Worm (Caenorhabditis elegans): ENCODE measurements around the gene F54B3.4.

The F54B3.4 gene

ce11 chrII:10231874-10232273 is 39.1 kb downstream of the F54B3.4 start:
- TF ChIP-seq bed-3 (GFP tag; optimal IDR thresholded peaks at IDR 0.05) (no peak), nhr-237 (tag; optimal IDR thresholded peaks at IDR 0.05) (no peak), mls-2 (tag; optimal IDR thresholded peaks at IDR 0.05) (no peak), ces-1 (GFP tag; optimal IDR thresholded peaks at IDR 0.05) (no peak), nhr-2 (tag; optimal IDR thresholded peaks at IDR 0.05) (no peak), cnd-1 (tag; optimal IDR thresholded peaks at IDR 0.05) (no peak), drap-1 (GFP tag; optimal IDR thresholded peaks at IDR 0.05) (no peak), hlh-1 (tag; optimal IDR thresholded peaks at IDR 0.05) (no peak), ceh-43 (GFP tag; optimal IDR thresholded peaks at IDR 0.05) (no peak), mab-5 (tag; optimal IDR thresholded peaks at IDR 0.05) (no peak), elt-1 (tag; optimal IDR thresholded peaks at IDR 0.05; ENCODE audit: borderline replicate concordance, insufficient read depth) (no peak), unc-62 (GFP tag; optimal IDR thresholded peaks at IDR 0.05) (no peak)

- TF ChIP-seq ztf-11 (tag; optimal IDR thresholded peaks at IDR 0.05): no peak
- TF ChIP-seq snpc-4 (tag; optimal IDR thresholded peaks at IDR 0.05): no peak
- no peak for TF ChIP-seq nhr-2 (tag; optimal IDR thresholded peaks at IDR 0.05)
- no peak for TF ChIP-seq cnd-1 (tag; optimal IDR thresholded peaks at IDR 0.05)
- no peak for TF ChIP-seq flh-1 (GFP tag; optimal IDR thresholded peaks at IDR 0.05)
- no peak for TF ChIP-seq lin-13 (tag; optimal IDR thresholded peaks at IDR 0.05)
- TF ChIP-seq sem-2 (GFP tag; optimal IDR thresholded peaks at IDR 0.05): no peak
- no peak for TF ChIP-seq tbx-8 (GFP tag; optimal IDR thresholded peaks at IDR 0.05)
- no peak for TF ChIP-seq ces-1 (GFP tag; optimal IDR thresholded peaks at IDR 0.05)
- no peak for TF ChIP-seq sptf-1 (tag; optimal IDR thresholded peaks at IDR 0.05)
- no peak for TF ChIP-seq blmp-1 (tag; optimal IDR thresholded peaks at IDR 0.05)
- no peak for TF ChIP-seq ceh-39 (tag; optimal IDR thresholded peaks at IDR 0.05)
- no peak for TF ChIP-seq unc-120 (tag; optimal IDR thresholded peaks at IDR 0.05; ENCODE audit: poor library complexity, severe bottlenecking)
Measured at ce11 chrII:10230972-10231371, 40.0 kb downstream of the F54B3.4 start, which contains the start of gene T01E8.8. T01E8.8 (plus strand) TSS chrII:10231272.

DNA sequence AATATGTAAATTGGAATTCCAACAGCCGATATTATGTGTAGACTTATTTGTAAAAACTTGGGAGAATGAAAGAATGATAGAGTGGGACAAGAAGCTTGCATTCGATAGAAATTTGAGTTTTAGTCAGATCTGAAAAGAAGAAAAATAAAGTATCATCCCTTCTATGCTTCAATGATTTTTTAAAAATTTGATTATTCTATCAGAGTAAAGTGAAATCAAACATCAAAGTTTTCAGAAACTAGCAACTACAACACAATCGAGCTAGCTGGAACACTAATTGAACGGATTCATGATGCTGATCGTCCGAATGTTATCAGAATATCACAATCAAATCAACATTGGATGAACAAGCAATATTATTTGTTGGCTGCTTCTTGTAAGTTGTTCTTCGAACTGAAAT is 44.0 kb downstream of the F54B3.4 start, which contains the start of gene srh-135:
Gene srh-135 (minus strand): TSS at position 101 of the 400 bp plus-strand sequence.
- no peak for TF ChIP-seq snpc-4 (tag; optimal IDR thresholded peaks at IDR 0.05)
- no peak for TF ChIP-seq nhr-237 (tag; optimal IDR thresholded peaks at IDR 0.05)

DNA sequence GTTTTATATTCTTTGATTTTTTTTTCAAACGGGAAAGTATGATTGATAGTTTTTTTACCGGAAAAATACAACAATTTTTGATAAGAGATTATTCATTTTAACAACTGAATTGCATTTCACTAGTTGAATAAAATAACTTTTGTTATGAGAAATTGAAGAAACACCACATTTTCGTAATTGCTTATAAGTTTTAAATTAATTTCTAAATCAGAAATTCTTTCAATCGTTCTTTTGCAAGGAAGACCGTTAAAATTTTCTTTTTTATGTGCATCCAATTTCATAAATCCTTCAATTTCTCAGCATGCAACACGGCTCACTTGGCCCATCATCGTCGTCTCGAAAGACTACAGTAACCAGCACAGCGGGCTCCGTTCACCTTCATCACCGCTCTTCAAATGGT is 48.4 kb downstream of the F54B3.4 start, which contains the start of gene plc-3:
Gene plc-3 (plus strand): TSS at position 301 of the 400 bp plus-strand sequence.
- TF ChIP-seq unc-39 (tag; optimal IDR thresholded peaks at IDR 0.05) (no peak), bed-3 (GFP tag; optimal IDR thresholded peaks at IDR 0.05) (no peak), lin-32 (GFP tag; optimal IDR thresholded peaks at IDR 0.05) (no peak), ceh-83 (GFP tag; optimal IDR thresholded peaks at IDR 0.05) (no peak), cnd-1 (tag; optimal IDR thresholded peaks at IDR 0.05) (no peak), ztf-11 (tag; optimal IDR thresholded peaks at IDR 0.05) (no peak)

ce11 chrII:10221627-10222026 is 49.4 kb downstream of the F54B3.4 start:
- TF ChIP-seq nhr-76 (tag; optimal IDR thresholded peaks at IDR 0.05) (no peak), M03D4.4 (tag; optimal IDR thresholded peaks at IDR 0.05) (no peak), ces-1 (GFP tag; optimal IDR thresholded peaks at IDR 0.05) (no peak), nhr-12 (tag; optimal IDR thresholded peaks at IDR 0.05) (no peak), lin-13 (tag; optimal IDR thresholded peaks at IDR 0.05) (no peak), sptf-1 (tag; optimal IDR thresholded peaks at IDR 0.05) (no peak), ceh-43 (GFP tag; optimal IDR thresholded peaks at IDR 0.05) (no peak), zip-8 (tag; optimal IDR thresholded peaks at IDR 0.05) (no peak), unc-120 (tag; optimal IDR thresholded peaks at IDR 0.05; ENCODE audit: poor library complexity, severe bottlenecking) (no peak), ham-2 (GFP tag; optimal IDR thresholded peaks at IDR 0.05) (no peak), pha-4 (tag; optimal IDR thresholded peaks at IDR 0.05) (no peak), sem-2 (GFP tag; optimal IDR thresholded peaks at IDR 0.05) (no peak), unc-39 (tag; optimal IDR thresholded peaks at IDR 0.05) (no peak), nhr-28 (tag; optimal IDR thresholded peaks at IDR 0.05) (no peak), elt-3 (tag; optimal IDR thresholded peaks at IDR 0.05) (no peak), unc-62 (GFP tag; optimal IDR thresholded peaks at IDR 0.05) (no peak), blmp-1 (tag; optimal IDR thresholded peaks at IDR 0.05) (no peak)

All from whole organism, mixed stage, embryonic.